Worm (Caenorhabditis elegans) whole organism, L2 larva: ENCODE results near the gene twk-7.

Experiments
- C34F6.9 ChIP-seq: fragments of 150-350 bp; optimal IDR thresholded peaks from 2 replicates; lab custom pipeline; 2014; ENCODE audit warnings: missing biosample characterization, missing genetic modification characterization
- F13H6.1 ChIP-seq: sonication (generic microtip); optimal IDR thresholded peaks from 2 replicates; lab custom pipeline; 2016; ENCODE audit warnings: missing genetic modification characterization, missing compliant biosample characterization
- R02D3.7 ChIP-seq: fragments of 150-350 bp; optimal IDR thresholded peaks from 2 replicates; lab custom pipeline; 2014; ENCODE audit warnings: missing biosample characterization, missing genetic modification characterization
- Y55F3AM.14 ChIP-seq: fragments of 200-800 bp; sonication (Bioruptor generic); optimal IDR thresholded peaks from 2 replicates; lab custom pipeline; 2018; ENCODE audit warnings: mild to moderate bottlenecking, missing genetic modification characterization, missing compliant biosample characterization
- ZK546.5 ChIP-seq: sonication (generic microtip); optimal IDR thresholded peaks from 2 replicates; lab custom pipeline; 2017; ENCODE audit warnings: missing biosample characterization, missing genetic modification characterization
- alr-1 ChIP-seq: fragments of 150-350 bp; optimal IDR thresholded peaks from 2 replicates; lab custom pipeline; 2014; ENCODE audit warnings: missing biosample characterization, missing genetic modification characterization
- aly-2 ChIP-seq: fragments of 150-350 bp; optimal IDR thresholded peaks from 2 replicates; lab custom pipeline; 2014; ENCODE audit warnings: missing biosample characterization, missing genetic modification characterization
- ama-1 ChIP-seq: fragments of 150-350 bp; optimal IDR thresholded peaks from 2 replicates; lab custom pipeline; 2018; ENCODE audit warnings: inconsistent platforms
- blmp-1 ChIP-seq: sonication (generic microtip); optimal IDR thresholded peaks from 2 replicates; lab custom pipeline; 2017; ENCODE audit warnings: missing genetic modification characterization, mild to moderate bottlenecking, missing compliant biosample characterization, antibody characterized with exemption, moderate library complexity; ENCODE audit not compliant: insufficient read depth
- ceh-16 ChIP-seq: fragments of 150-350 bp; optimal IDR thresholded peaks from 2 replicates; lab custom pipeline; 2014; ENCODE audit warnings: missing biosample characterization, missing genetic modification characterization
- ceh-82 ChIP-seq: fragments of 150-350 bp; optimal IDR thresholded peaks from 2 replicates; lab custom pipeline; 2014; ENCODE audit warnings: missing biosample characterization, missing genetic modification characterization
- crh-2 ChIP-seq: sonication (generic microtip); optimal IDR thresholded peaks from 2 replicates; lab custom pipeline; 2017; ENCODE audit warnings: missing biosample characterization, missing genetic modification characterization
- dmd-4 ChIP-seq: sonication (generic microtip); optimal IDR thresholded peaks from 2 replicates; lab custom pipeline; 2017; ENCODE audit warnings: missing biosample characterization, missing genetic modification characterization
- egl-27 ChIP-seq: sonication (generic microtip); optimal IDR thresholded peaks from 3 replicates; lab custom pipeline; 2017; ENCODE audit warnings: missing biosample characterization, missing genetic modification reagents, missing genetic modification characterization
- elt-1 ChIP-seq: fragments of 150-350 bp; optimal IDR thresholded peaks from 2 replicates; lab custom pipeline; 2014; ENCODE audit warnings: missing biosample characterization, missing genetic modification characterization
- elt-3 ChIP-seq: sonication (generic microtip); optimal IDR thresholded peaks from 2 replicates; lab custom pipeline; 2017; ENCODE audit warnings: missing biosample characterization, missing genetic modification characterization
- fos-1 ChIP-seq: fragments of 150-350 bp; optimal IDR thresholded peaks from 2 replicates; lab custom pipeline; 2014; ENCODE audit warnings: missing biosample characterization, missing genetic modification characterization
- gmeb-1 ChIP-seq: fragments of 150-350 bp; optimal IDR thresholded peaks from 2 replicates; lab custom pipeline; 2014; ENCODE audit warnings: missing biosample characterization, missing genetic modification characterization
- lin-11 ChIP-seq: fragments of 150-350 bp; sonication (generic microtip); optimal IDR thresholded peaks from 2 replicates; lab custom pipeline; 2014; ENCODE audit warnings: missing biosample characterization, missing genetic modification characterization, inconsistent platforms, mixed read lengths
- lin-13 ChIP-seq: fragments of 150-350 bp; optimal IDR thresholded peaks from 2 replicates; lab custom pipeline; 2014; ENCODE audit warnings: missing biosample characterization, missing genetic modification reagents, missing genetic modification characterization
- lin-39 ChIP-seq: fragments of 150-350 bp; optimal IDR thresholded peaks from 2 replicates; lab custom pipeline; 2014; ENCODE audit warnings: missing biosample characterization, missing genetic modification reagents, missing genetic modification characterization
- lsy-2 ChIP-seq, 2 experiments: fragments of 150-350 bp in 1 of 2; sonication (generic microtip) in 1 of 2; optimal IDR thresholded peaks; 2 replicates each; lab custom pipeline; 2014 to 2017; ENCODE audit warnings: missing biosample characterization in 2 of 2, missing genetic modification characterization in 2 of 2
- mab-5 ChIP-seq: fragments of 150-350 bp; optimal IDR thresholded peaks from 2 replicates; lab custom pipeline; 2014; ENCODE audit warnings: missing biosample characterization, missing genetic modification characterization
- mbf-1 ChIP-seq: sonication (generic microtip); optimal IDR thresholded peaks from 2 replicates; lab custom pipeline; 2017; ENCODE audit warnings: missing biosample characterization, missing genetic modification characterization
- mdl-1 ChIP-seq, 2 experiments: fragments of 150-350 bp in 1 of 2; sonication (generic microtip) in 1 of 2; optimal IDR thresholded peaks; 2 replicates each; lab custom pipeline; 2017; ENCODE audit warnings: missing biosample characterization in 2 of 2, missing genetic modification characterization in 2 of 2
- nhr-10 ChIP-seq: sonication (generic microtip); optimal IDR thresholded peaks from 2 replicates; lab custom pipeline; 2017; ENCODE audit warnings: missing biosample characterization, missing genetic modification characterization
- nhr-11 ChIP-seq: fragments of 150-350 bp; optimal IDR thresholded peaks from 2 replicates; lab custom pipeline; 2014; ENCODE audit warnings: missing biosample characterization, missing genetic modification characterization
- nhr-12 ChIP-seq: fragments of 150-350 bp; optimal IDR thresholded peaks from 2 replicates; lab custom pipeline; 2014; ENCODE audit warnings: missing biosample characterization, missing genetic modification characterization
- nhr-129 ChIP-seq: fragments of 150-350 bp; optimal IDR thresholded peaks from 2 replicates; lab custom pipeline; 2014; ENCODE audit warnings: missing biosample characterization, missing genetic modification characterization
- nhr-21 ChIP-seq: fragments of 150-350 bp; optimal IDR thresholded peaks from 2 replicates; lab custom pipeline; 2014; ENCODE audit warnings: missing biosample characterization, missing genetic modification characterization
- nhr-23 ChIP-seq: fragments of 150-350 bp; optimal IDR thresholded peaks from 2 replicates; lab custom pipeline; 2014; ENCODE audit warnings: missing biosample characterization, missing genetic modification reagents, missing genetic modification characterization
- nhr-237 ChIP-seq: fragments of 150-350 bp; optimal IDR thresholded peaks from 2 replicates; lab custom pipeline; 2014; ENCODE audit warnings: missing biosample characterization, missing genetic modification characterization
- nhr-25 ChIP-seq: fragments of 150-350 bp; sonication (generic microtip); optimal IDR thresholded peaks from 3 replicates; lab custom pipeline; 2014; ENCODE audit warnings: missing biosample characterization, missing genetic modification characterization
- nhr-6 ChIP-seq: fragments of 150-350 bp; optimal IDR thresholded peaks from 2 replicates; lab custom pipeline; 2014; ENCODE audit warnings: missing biosample characterization, missing genetic modification characterization
- nhr-77 ChIP-seq: fragments of 150-350 bp; optimal IDR thresholded peaks from 2 replicates; lab custom pipeline; 2014; ENCODE audit warnings: missing biosample characterization, missing genetic modification characterization
- peb-1 ChIP-seq: fragments of 150-350 bp; optimal IDR thresholded peaks from 2 replicates; lab custom pipeline; 2014; ENCODE audit warnings: missing biosample characterization, missing genetic modification characterization
- sem-4 ChIP-seq: fragments of 150-350 bp; optimal IDR thresholded peaks from 2 replicates; lab custom pipeline; 2014; ENCODE audit warnings: missing biosample characterization, missing genetic modification reagents, missing genetic modification characterization
- skn-1 ChIP-seq: sonication (generic microtip); optimal IDR thresholded peaks from 2 replicates; lab custom pipeline; 2017; ENCODE audit warnings: missing biosample characterization, missing genetic modification characterization
- sma-3 ChIP-seq: sonication (generic microtip); optimal IDR thresholded peaks from 2 replicates; lab custom pipeline; 2016; ENCODE audit warnings: missing genetic modification reagents, missing genetic modification characterization, missing compliant biosample characterization
- sma-9 ChIP-seq, 2 experiments: fragments of 150-350 bp in 1 of 2; sonication (generic microtip) in 1 of 2; optimal IDR thresholded peaks; 2 replicates each; lab custom pipeline; 2014 to 2016; ENCODE audit warnings: missing genetic modification characterization in 2 of 2, mild to moderate bottlenecking in 1 of 2, missing biosample characterization in 1 of 2, missing compliant biosample characterization in 1 of 2, missing genetic modification reagents in 1 of 2, moderate library complexity in 1 of 2
- snpc-4 ChIP-seq: fragments of 150-350 bp; optimal IDR thresholded peaks from 2 replicates; lab custom pipeline; 2014; ENCODE audit warnings: missing biosample characterization, missing genetic modification characterization
- unc-39 ChIP-seq: fragments of 150-350 bp; optimal IDR thresholded peaks from 2 replicates; lab custom pipeline; 2014; ENCODE audit warnings: missing biosample characterization, missing genetic modification characterization
- unc-55 ChIP-seq: fragments of 150-350 bp; sonication (generic microtip); optimal IDR thresholded peaks from 3 replicates; lab custom pipeline; 2014; ENCODE audit warnings: missing biosample characterization, missing genetic modification reagents, missing genetic modification characterization
- unc-62 ChIP-seq: fragments of 150-350 bp; optimal IDR thresholded peaks from 2 replicates; lab custom pipeline; 2014; ENCODE audit warnings: missing biosample characterization, missing genetic modification reagents, missing genetic modification characterization
- zag-1 ChIP-seq: fragments of 150-350 bp; optimal IDR thresholded peaks from 2 replicates; lab custom pipeline; 2014; ENCODE audit warnings: missing biosample characterization, missing genetic modification characterization
- ztf-1 ChIP-seq: fragments of 200-800 bp; sonication (Bioruptor generic); conservative IDR thresholded peaks from 2 replicates; pipeline ENCODE4 v1.3.6; 2022; ENCODE audit warnings: missing genetic modification characterization, missing compliant biosample characterization
- ztf-11 ChIP-seq: sonication (generic microtip); optimal IDR thresholded peaks from 2 replicates; lab custom pipeline; 2017; ENCODE audit warnings: missing biosample characterization, missing genetic modification characterization
- ztf-4 ChIP-seq: fragments of 150-350 bp; optimal IDR thresholded peaks from 2 replicates; lab custom pipeline; 2014; ENCODE audit warnings: missing biosample characterization, missing genetic modification characterization

Gene twk-7

DNA sequence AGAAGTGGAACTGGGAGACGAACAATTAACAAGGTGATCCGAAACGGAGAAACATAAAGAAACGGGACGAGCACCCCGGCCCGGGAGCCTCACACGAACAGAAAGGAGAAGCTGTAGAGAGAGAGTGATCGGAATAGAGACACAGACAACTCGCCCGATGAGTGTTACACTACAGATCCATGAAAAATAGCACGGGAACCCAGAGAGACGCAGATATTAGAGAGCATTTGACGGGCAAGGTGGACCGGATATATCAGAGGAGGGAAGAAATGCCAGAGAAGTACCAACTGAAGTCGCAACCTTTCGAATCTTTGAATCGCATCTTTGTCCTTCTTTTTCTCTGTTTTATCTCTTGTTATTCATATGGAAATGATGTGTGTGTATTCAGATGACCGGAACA, 40.9 kb upstream of the twk-7 start, which contains the start of gene anmt-1:
TSS of gene anmt-1 (plus strand) at position 388 of the 400 bp plus-strand sequence.
- TF ChIP-seq F13H6.1 = peak; percentile 61
- TF ChIP-seq C34F6.9 (tag; lab: Kevin White, UChicago) = no peak
- TF ChIP-seq mbf-1 (tag; lab: Kevin White, UChicago) = no peak
- peak; percentile 22 for TF ChIP-seq nhr-129 (tag; lab: Kevin White, UChicago)

DNA sequence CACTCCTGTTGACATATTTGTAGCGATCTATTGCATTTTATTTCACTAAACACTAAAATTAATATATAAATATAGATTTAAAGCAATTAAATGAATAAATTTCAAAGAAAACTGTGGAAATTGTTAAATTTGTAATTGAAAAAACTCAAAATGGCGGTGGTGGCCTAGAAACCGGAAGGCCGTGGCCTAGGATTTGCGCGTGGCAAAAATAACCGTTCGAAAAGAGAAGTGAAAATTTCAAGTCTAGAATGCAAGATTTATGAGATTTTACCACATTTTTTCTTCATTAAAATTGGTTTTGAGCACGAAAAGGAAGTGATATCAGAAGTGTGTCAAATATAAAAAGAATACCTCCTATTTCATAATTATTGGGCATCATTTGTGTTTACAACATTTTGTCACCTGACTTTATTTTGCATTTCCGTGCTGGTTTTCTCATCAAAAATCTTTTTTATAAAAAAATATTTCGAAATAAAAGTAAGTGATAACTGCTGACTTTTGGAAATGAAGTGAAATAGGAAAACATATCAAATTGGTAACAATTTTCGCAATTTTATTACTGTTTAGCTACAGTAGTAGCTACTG, 40.2 kb upstream of the twk-7 start, which contains the start of gene fli-1:
TSS of gene fli-1 (minus strand) at position 58 of the 585 bp plus-strand sequence.
- TF ChIP-seq mbf-1 (tag; lab: Kevin White, UChicago) (no peak), unc-55 (peak; percentile 19), mab-5 (no peak), ceh-82 (tag; lab: Kevin White, UChicago) (no peak), Y55F3AM.14 (GFP tag; lab: Kevin White, UChicago) (no peak), elt-3 (tag; lab: Kevin White, UChicago) (no peak), lsy-2 (tag; optimal IDR thresholded peaks at IDR 0.05; lab: Kevin White, UChicago) (peak in 1 of 2 experiments; percentile 34), C34F6.9 (tag; lab: Kevin White, UChicago) (peak; percentile 45)

DNA sequence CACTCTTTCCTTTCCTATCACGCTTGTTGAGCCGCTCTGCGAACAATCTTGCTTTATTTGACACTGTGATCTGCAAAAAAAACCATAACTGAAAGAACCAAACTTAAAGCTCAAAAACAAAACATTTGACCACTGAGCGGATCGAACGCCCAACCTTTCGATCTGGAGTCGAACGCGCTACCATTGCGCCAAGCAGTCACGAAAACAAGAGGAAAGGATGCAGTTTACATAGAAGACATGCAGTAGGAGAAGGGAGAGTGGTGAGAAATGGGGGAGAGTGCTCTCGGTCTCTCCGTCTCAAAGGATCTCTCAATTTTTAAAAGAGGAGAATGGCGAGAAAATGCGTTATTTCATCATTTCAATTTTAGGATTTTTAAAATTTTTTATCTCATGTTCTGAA, 34.8 kb upstream of the twk-7 start:
- peak; percentile 91 for TF ChIP-seq nhr-129 (tag; lab: Kevin White, UChicago)
- TF ChIP-seq sem-4 (tag; lab: Kevin White, UChicago) = peak; percentile 34
- peak; percentile 32 for TF ChIP-seq lin-11
- TF ChIP-seq alr-1 = no peak
- TF ChIP-seq unc-39 (tag; lab: Kevin White, UChicago) = no peak
- no peak for TF ChIP-seq dmd-4 (tag; lab: Kevin White, UChicago)
- no peak for TF ChIP-seq lin-39 (tag; lab: Kevin White, UChicago)
- TF ChIP-seq crh-2 (tag; lab: Kevin White, UChicago) = peak; percentile 57
- no peak for TF ChIP-seq mbf-1 (tag; lab: Kevin White, UChicago)
- TF ChIP-seq unc-62 (GFP tag; lab: Kevin White, UChicago) = no peak
- peak; percentile 68 for TF ChIP-seq Y55F3AM.14 (GFP tag; lab: Kevin White, UChicago)
- no peak for TF ChIP-seq ceh-16 (tag; lab: Kevin White, UChicago)
- no peak for TF ChIP-seq R02D3.7
- TF ChIP-seq ztf-4 = no peak
- no peak for TF ChIP-seq peb-1 (tag; lab: Kevin White, UChicago)
- peak; percentile 64 for TF ChIP-seq C34F6.9 (tag; lab: Kevin White, UChicago)
- peak; percentile 44 for TF ChIP-seq nhr-25
- TF ChIP-seq mab-5 = no peak
- TF ChIP-seq elt-3 (tag; lab: Kevin White, UChicago) = no peak
- TF ChIP-seq nhr-11 (tag; lab: Kevin White, UChicago) = no peak
- no peak for TF ChIP-seq ama-1 (lab: Kevin White, UChicago)
- TF ChIP-seq unc-55 = peak; percentile 82
- no peak for TF ChIP-seq elt-1
- peak; percentile 53 for TF ChIP-seq F13H6.1
- no peak for TF ChIP-seq snpc-4 (tag; lab: Kevin White, UChicago)
- no peak for TF ChIP-seq aly-2 (tag; lab: Kevin White, UChicago)
- TF ChIP-seq zag-1 = peak; percentile 68
- TF ChIP-seq ZK546.5 (tag; lab: Kevin White, UChicago) = no peak
- TF ChIP-seq lin-13 (GFP tag; lab: Kevin White, UChicago) = peak; percentile 60
- TF ChIP-seq nhr-21 (tag; lab: Kevin White, UChicago) = peak; percentile 64
- no peak for TF ChIP-seq nhr-237 (tag; lab: Kevin White, UChicago)
- no peak for TF ChIP-seq nhr-23
- peak; percentile 58 for TF ChIP-seq gmeb-1 (tag; lab: Kevin White, UChicago)
- TF ChIP-seq blmp-1 (tag; lab: Kevin White, UChicago) = no peak
- no peak for TF ChIP-seq nhr-10
- no peak for TF ChIP-seq skn-1 (tag; lab: Kevin White, UChicago)
- peak; percentile 58 to 74 for TF ChIP-seq lsy-2 (tag; optimal IDR thresholded peaks at IDR 0.05; lab: Kevin White, UChicago)
- peak; percentile 62 for TF ChIP-seq sma-3
- peak; percentile 79 for TF ChIP-seq sma-9 (GFP tag; optimal IDR thresholded peaks at IDR 0.05; lab: Kevin White, UChicago)
- no peak for TF ChIP-seq sma-9 (tag; optimal IDR thresholded peaks at IDR 0.05; lab: Kevin White, UChicago)
- no peak for TF ChIP-seq mdl-1 (tag; optimal IDR thresholded peaks at IDR 0.05; lab: Kevin White, UChicago)
- TF ChIP-seq fos-1 = peak; percentile 43
- TF ChIP-seq nhr-12 (tag; lab: Kevin White, UChicago) = no peak
- no peak for TF ChIP-seq nhr-77 (tag; lab: Kevin White, UChicago)
- TF ChIP-seq nhr-6 = no peak
- TF ChIP-seq ztf-1 = no peak
- TF ChIP-seq egl-27 (tag; lab: Kevin White, UChicago) = peak; percentile 54
- TF ChIP-seq ceh-82 (tag; lab: Kevin White, UChicago) = no peak
- no peak for TF ChIP-seq ztf-11 (tag; lab: Kevin White, UChicago)
